Worm (Caenorhabditis elegans) whole organism, early embryonic: Measurements from ENCODE around the gene C16D9.9.

Source experiments
- B0310.2 ChIP-seq: sonication (generic microtip); optimal IDR thresholded peaks from 2 replicates; lab custom pipeline; 2016; ENCODE audit warnings: mild to moderate bottlenecking, missing genetic modification characterization, missing compliant biosample characterization
- F13C5.2 ChIP-seq: sonication (generic microtip); optimal IDR thresholded peaks from 2 replicates; lab custom pipeline; 2017; ENCODE audit warnings: mild to moderate bottlenecking, missing genetic modification characterization, inconsistent platforms, missing compliant biosample characterization
- aly-1 ChIP-seq: sonication (generic microtip); optimal IDR thresholded peaks from 2 replicates; lab custom pipeline; 2016; ENCODE audit warnings: missing genetic modification characterization, missing compliant biosample characterization
- ama-1 ChIP-seq: fragments of 150-350 bp; optimal IDR thresholded peaks from 2 replicates; lab custom pipeline; 2014
- ceh-13 ChIP-seq: fragments of 200-800 bp; sonication (Bioruptor generic); optimal IDR thresholded peaks from 2 replicates; lab custom pipeline; 2018; ENCODE audit warnings: mild to moderate bottlenecking, missing genetic modification characterization, missing compliant biosample characterization
- ceh-36 ChIP-seq: sonication (generic microtip); optimal IDR thresholded peaks from 2 replicates; lab custom pipeline; 2016; ENCODE audit warnings: missing genetic modification characterization, inconsistent platforms, missing compliant biosample characterization
- ets-7 ChIP-seq: sonication (generic microtip); optimal IDR thresholded peaks from 2 replicates; lab custom pipeline; 2016; ENCODE audit warnings: missing genotype, missing genetic modification characterization, missing compliant biosample characterization
- flt-1 ChIP-seq: fragments of 200-800 bp; sonication (Bioruptor generic); IDR thresholded peaks from 2 replicates; pipeline ENCODE4 v1.3.6; 2022; ENCODE audit warnings: missing genetic modification characterization, missing compliant biosample characterization
- hmbx-1 ChIP-seq: sonication (generic microtip); optimal IDR thresholded peaks from 2 replicates; lab custom pipeline; 2016; ENCODE audit warnings: mild to moderate bottlenecking, missing genetic modification characterization, missing compliant biosample characterization
- hmg-4 ChIP-seq: fragments of 200-800 bp; sonication (Bioruptor generic); optimal IDR thresholded peaks from 2 replicates; lab custom pipeline; 2018; ENCODE audit warnings: mild to moderate bottlenecking, missing genetic modification characterization, missing compliant biosample characterization
- hnd-1 ChIP-seq: sonication (generic microtip); optimal IDR thresholded peaks from 2 replicates; lab custom pipeline; 2016; ENCODE audit warnings: missing genetic modification characterization, missing compliant biosample characterization
- pes-1 ChIP-seq: fragments of 200-800 bp; sonication (Bioruptor generic); IDR thresholded peaks from 2 replicates; pipeline ENCODE4 v1.3.6; 2022; ENCODE audit warnings: missing genetic modification reagents, missing genetic modification characterization, missing compliant biosample characterization
- scrt-1 ChIP-seq: fragments of 200-800 bp; sonication (Bioruptor generic); IDR thresholded peaks from 2 replicates; pipeline ENCODE4 v1.3.6; 2022; ENCODE audit warnings: missing genetic modification characterization, missing compliant biosample characterization
- sea-1 ChIP-seq: fragments of 200-800 bp; sonication (Bioruptor generic); conservative IDR thresholded peaks from 2 replicates; pipeline ENCODE4 v1.3.6; 2022; ENCODE audit warnings: missing genetic modification characterization, missing compliant biosample characterization
- tbx-11 ChIP-seq: fragments of 200-800 bp; sonication (Bioruptor generic); IDR thresholded peaks from 2 replicates; pipeline ENCODE4 v1.3.6; 2022; ENCODE audit warnings: missing genetic modification characterization, missing compliant biosample characterization
- tbx-37 ChIP-seq: fragments of 200-800 bp; sonication (Bioruptor generic); conservative IDR thresholded peaks from 2 replicates; pipeline ENCODE4 v1.3.6; 2022; ENCODE audit warnings: missing genetic modification reagents, missing genetic modification characterization, missing compliant biosample characterization
- tra-4 ChIP-seq: sonication (generic microtip); optimal IDR thresholded peaks from 2 replicates; lab custom pipeline; 2017; ENCODE audit warnings: missing genetic modification characterization, missing compliant biosample characterization

C16D9.9 gene

DNA sequence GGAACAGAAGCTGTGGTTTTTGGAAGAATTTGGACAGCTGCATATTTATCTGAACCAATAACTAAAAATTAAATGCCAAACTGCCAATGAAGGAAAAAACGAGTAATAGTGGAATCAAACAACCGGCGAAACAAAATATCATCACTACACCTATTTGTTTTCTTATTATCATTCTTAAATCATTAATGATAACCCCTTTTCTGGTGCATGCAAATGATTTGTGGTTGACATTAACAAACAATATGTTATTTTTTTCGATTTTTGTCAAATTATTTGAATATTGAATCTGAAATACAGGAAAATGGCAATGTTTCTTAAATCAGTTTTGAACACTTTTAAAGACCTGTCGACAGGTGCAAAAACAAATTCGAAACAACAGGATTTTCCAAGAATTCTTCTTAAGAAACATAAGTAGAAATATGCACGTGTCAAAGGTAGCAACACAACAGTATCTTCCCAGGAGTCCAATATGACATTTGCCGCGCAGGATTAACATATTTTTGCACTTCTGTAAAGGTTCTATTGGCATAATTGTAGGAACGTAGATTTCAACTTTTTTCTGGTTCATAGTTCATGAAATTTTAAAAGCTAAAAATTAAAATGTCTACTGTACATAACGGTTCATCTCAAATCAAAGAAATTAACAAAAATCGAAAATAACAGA, 35.3 kb downstream of the C16D9.9 start, which contains the start of gene W02D7.5:
TSS of gene W02D7.5 (minus strand) at position 51 of the 664 bp plus-strand sequence.
- TF ChIP-seq ceh-36 (no peak), pes-1 (GFP tag; lab: Robert Waterston, UW) (no peak), F13C5.2 (tag; lab: Kevin White, UChicago) (no peak), tbx-11 (GFP tag; lab: Robert Waterston, UW) (no peak), ama-1 (no peak), sea-1 (GFP tag; lab: Robert Waterston, UW) (no peak), hnd-1 (tag; lab: Kevin White, UChicago) (no peak), flt-1 (GFP tag; lab: Robert Waterston, UW) (no peak), hmg-4 (no peak), aly-1 (no peak), hmbx-1 (no peak), ets-7 (tag; lab: Kevin White, UChicago) (no peak), tbx-37 (GFP tag; lab: Robert Waterston, UW) (no peak)

DNA sequence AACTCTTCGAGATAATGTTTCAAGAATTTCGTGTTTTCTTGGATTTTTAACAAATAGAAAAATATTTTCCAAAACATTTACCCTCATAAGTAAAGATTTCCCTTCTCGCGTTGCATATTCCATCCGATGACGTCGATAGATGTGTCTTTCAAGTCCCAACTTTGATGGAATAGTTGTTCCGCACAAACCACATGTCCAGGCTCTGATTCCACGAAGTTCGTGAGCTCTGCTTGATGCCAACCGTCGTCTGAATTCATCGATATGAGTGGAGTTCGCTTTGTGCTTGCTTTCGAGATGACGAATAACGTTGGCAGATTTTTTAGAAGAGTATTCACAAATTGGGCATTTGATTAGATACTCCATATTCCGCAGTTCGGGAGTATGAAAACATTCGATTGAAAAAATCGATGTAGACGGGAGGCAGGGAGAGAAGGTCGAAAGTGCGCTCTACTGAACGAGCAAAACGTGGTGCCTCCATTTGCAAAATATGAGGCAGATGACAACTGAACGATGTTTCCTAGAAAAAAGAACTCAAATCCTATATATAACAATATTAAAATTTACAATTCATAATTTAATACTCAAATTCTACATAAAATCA, 37.0 kb downstream of the C16D9.9 start, which contains the start of gene W02D7.6:
TSS of gene W02D7.6 (minus strand) at position 573 of the 601 bp plus-strand sequence.
- no peak for TF ChIP-seq tra-4
- TF ChIP-seq flt-1 (GFP tag; lab: Robert Waterston, UW) = no peak
- no peak for TF ChIP-seq tbx-11 (GFP tag; lab: Robert Waterston, UW)

DNA sequence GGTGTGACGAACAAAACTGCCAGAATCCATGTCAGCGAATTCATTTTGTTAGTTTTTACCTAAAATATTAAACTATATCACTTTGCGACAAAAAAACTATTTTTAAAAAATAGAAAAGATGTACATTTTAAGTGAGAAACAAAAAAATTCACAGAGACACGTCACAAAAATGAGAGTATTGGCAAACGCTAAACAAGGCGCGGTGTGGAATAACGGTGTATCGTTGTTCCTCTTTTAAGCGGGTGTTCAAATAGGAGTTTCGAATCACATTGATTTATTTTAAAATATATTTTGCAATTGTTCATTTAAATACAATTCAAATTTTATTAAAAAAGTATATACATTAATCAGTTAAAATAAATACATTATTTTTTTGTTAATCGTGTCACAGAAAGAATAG, 38.5 kb downstream of the C16D9.9 start, which contains the start of gene sel-9:
TSS of gene sel-9 (minus strand) at position 59 of the 400 bp plus-strand sequence.
- TF ChIP-seq ets-7 (tag; lab: Kevin White, UChicago) (no peak), tra-4 (no peak), aly-1 (no peak), hnd-1 (tag; lab: Kevin White, UChicago) (no peak), tbx-11 (GFP tag; lab: Robert Waterston, UW) (no peak), hmg-4 (no peak), ama-1 (no peak)

DNA sequence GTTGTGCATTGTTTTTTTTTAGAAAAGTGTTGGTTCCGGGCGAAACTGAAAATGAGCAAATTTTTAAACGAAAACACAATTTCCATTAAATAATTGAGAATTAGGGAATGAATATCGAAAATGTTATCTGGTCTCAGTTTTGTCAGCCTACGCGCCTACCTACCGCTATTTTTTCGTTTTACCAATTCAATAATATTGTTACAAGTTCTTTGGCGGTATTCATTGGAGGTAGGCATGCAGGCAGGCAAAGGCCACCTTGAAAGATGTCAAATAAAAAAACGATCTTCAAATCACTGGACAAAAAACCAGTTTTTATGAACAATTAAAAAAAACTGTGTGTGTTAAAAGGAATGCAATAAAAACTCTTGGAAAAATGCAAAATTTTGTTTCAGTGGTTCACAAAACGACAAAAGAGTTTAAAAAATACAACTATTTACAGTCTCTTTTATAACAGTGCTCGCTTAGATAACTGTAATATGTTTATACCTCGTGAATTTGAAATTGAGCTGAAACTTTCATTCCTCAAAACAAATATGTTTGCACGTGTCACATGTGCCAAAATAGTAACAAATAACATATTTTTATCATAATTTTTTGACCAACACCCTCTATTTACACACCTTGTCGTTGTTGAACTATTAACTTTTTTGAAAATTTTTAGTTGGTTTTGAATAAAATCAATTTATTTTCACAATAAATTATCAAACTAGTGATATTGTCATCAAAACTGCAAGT, 40.6 kb downstream of the C16D9.9 start, which contains the start of gene W02D7.11:
TSS of gene W02D7.11 (minus strand) at position 51 of the 735 bp plus-strand sequence.
- TF ChIP-seq B0310.2 (tag; lab: Kevin White, UChicago) (no peak), aly-1 (no peak), scrt-1 (no peak), hmg-4 (no peak), sea-1 (GFP tag; lab: Robert Waterston, UW) (no peak), flt-1 (GFP tag; lab: Robert Waterston, UW) (no peak), ceh-36 (no peak), ama-1 (no peak), F13C5.2 (tag; lab: Kevin White, UChicago) (no peak), ceh-13 (GFP tag; lab: Kevin White, UChicago) (no peak), hnd-1 (tag; lab: Kevin White, UChicago) (no peak), tbx-37 (GFP tag; lab: Robert Waterston, UW) (no peak), pes-1 (GFP tag; lab: Robert Waterston, UW) (no peak), tra-4 (no peak), ets-7 (tag; lab: Kevin White, UChicago) (no peak), tbx-11 (GFP tag; lab: Robert Waterston, UW) (no peak), hmbx-1 (no peak)

DNA sequence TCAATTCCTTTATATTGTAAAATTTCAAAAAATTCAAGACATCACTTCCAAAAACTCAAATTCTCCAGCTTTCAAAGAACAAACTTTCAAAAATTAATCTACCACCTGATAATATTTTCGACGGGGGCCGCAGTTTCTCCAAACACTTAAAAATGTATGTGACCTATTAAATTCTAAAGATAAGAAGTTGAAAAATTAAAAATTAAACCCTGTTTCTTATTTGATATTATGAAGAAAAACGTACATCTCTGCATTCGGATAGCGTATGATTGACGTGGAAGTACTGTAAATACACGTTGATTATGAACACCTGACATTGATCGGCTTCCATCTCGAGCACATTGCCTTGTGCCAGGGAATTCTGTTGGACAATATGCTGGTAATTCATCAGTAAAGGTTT, 41.9 kb downstream of the C16D9.9 start:
- no peak for TF ChIP-seq aly-1
- TF ChIP-seq hmbx-1 = no peak
- no peak for TF ChIP-seq tra-4
- no peak for TF ChIP-seq sea-1 (GFP tag; lab: Robert Waterston, UW)
- TF ChIP-seq flt-1 (GFP tag; lab: Robert Waterston, UW) = no peak
- no peak for TF ChIP-seq ceh-36
- no peak for TF ChIP-seq ets-7 (tag; lab: Kevin White, UChicago)
- TF ChIP-seq ama-1 = no peak
- TF ChIP-seq hmg-4 = no peak
- TF ChIP-seq scrt-1 = no peak
- TF ChIP-seq pes-1 (GFP tag; lab: Robert Waterston, UW) = no peak
- TF ChIP-seq B0310.2 (tag; lab: Kevin White, UChicago) = no peak
- no peak for TF ChIP-seq hnd-1 (tag; lab: Kevin White, UChicago)
- TF ChIP-seq tbx-37 (GFP tag; lab: Robert Waterston, UW) = no peak
- TF ChIP-seq F13C5.2 (tag; lab: Kevin White, UChicago) = no peak
- no peak for TF ChIP-seq ceh-13 (GFP tag; lab: Kevin White, UChicago)
- no peak for TF ChIP-seq tbx-11 (GFP tag; lab: Robert Waterston, UW)

DNA sequence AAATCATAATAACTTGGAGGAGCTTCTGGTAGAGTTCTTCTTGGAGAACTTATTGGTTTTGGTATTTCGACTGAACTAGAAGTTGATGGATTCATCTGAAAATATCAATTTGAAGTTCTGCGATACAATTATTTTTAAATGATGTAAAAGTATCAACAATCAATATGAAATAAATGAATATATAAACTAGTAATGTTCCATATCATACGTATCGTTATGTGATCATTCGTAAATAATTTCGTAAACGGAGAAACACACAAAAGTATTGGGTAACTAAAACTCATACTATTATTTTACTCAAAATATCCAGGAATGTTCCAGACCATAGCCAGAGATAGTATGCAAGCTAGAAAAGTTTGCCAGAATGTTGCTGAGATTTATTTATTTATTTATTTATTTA, 42.3 kb downstream of the C16D9.9 start, which contains the start of gene W02D7.8:
TSS of gene W02D7.8 (minus strand) at position 101 of the 400 bp plus-strand sequence.
- TF ChIP-seq F13C5.2 (tag; lab: Kevin White, UChicago) (no peak), hnd-1 (tag; lab: Kevin White, UChicago) (no peak), ets-7 (tag; lab: Kevin White, UChicago) (no peak), ama-1 (no peak), flt-1 (GFP tag; lab: Robert Waterston, UW) (no peak), B0310.2 (tag; lab: Kevin White, UChicago) (no peak), hmbx-1 (no peak)

DNA sequence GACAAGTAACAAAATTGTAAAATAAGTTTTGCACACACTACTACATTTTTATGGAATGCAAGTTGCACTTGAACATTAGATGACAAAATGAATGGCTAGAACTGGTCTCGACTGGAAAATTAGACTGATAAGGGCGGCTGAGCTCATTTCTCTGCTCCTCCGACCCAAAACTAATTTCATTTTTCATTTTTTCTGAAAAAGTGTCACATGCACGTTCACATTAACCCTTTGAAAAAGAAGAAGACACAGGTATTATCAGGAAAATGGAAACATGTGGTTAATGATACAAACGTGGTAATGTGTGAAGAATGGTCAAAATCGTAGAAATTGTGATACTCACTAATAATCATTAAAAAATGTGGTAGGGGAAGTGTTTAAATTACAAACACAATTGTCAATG, 43.0 kb downstream of the C16D9.9 start:
- no peak for TF ChIP-seq scrt-1
- TF ChIP-seq ceh-13 (GFP tag; lab: Kevin White, UChicago) = no peak
- no peak for TF ChIP-seq sea-1 (GFP tag; lab: Robert Waterston, UW)
- no peak for TF ChIP-seq tbx-11 (GFP tag; lab: Robert Waterston, UW)
- no peak for TF ChIP-seq hmbx-1
- TF ChIP-seq tbx-37 (GFP tag; lab: Robert Waterston, UW) = no peak
- TF ChIP-seq ets-7 (tag; lab: Kevin White, UChicago) = no peak
- TF ChIP-seq ceh-36 = no peak
- no peak for TF ChIP-seq hmg-4
- TF ChIP-seq hnd-1 (tag; lab: Kevin White, UChicago) = no peak
- TF ChIP-seq aly-1 = no peak
- no peak for TF ChIP-seq ama-1
- no peak for TF ChIP-seq pes-1 (GFP tag; lab: Robert Waterston, UW)
- TF ChIP-seq F13C5.2 (tag; lab: Kevin White, UChicago) = no peak
- no peak for TF ChIP-seq B0310.2 (tag; lab: Kevin White, UChicago)
- no peak for TF ChIP-seq flt-1 (GFP tag; lab: Robert Waterston, UW)
- TF ChIP-seq tra-4 = no peak
